Worm (Caenorhabditis elegans) whole organism, L3 larva: Measurements from ENCODE around the gene ZK177.1.

Experiments
- ZK546.5 ChIP-seq: sonication (generic microtip); optimal IDR thresholded peaks from 2 replicates; lab custom pipeline; 2017; ENCODE audit warnings: missing biosample characterization, missing genetic modification characterization
- ceh-16 ChIP-seq: sonication (generic microtip); optimal IDR thresholded peaks from 2 replicates; lab custom pipeline; 2017; ENCODE audit warnings: missing biosample characterization, missing genetic modification characterization
- ceh-28 ChIP-seq: fragments of 150-350 bp; optimal IDR thresholded peaks from 2 replicates; lab custom pipeline; 2014; ENCODE audit warnings: missing biosample characterization, missing genetic modification reagents, missing genetic modification characterization
- daf-12 ChIP-seq: fragments of 150-350 bp; optimal IDR thresholded peaks from 2 replicates; lab custom pipeline; 2014; ENCODE audit warnings: missing biosample characterization, missing genetic modification reagents, missing genetic modification characterization
- egl-27 ChIP-seq: sonication (generic microtip); optimal IDR thresholded peaks from 4 replicates; lab custom pipeline; 2017; ENCODE audit warnings: missing biosample characterization, missing genetic modification reagents, missing genetic modification characterization
- elt-1 ChIP-seq: fragments of 150-350 bp; optimal IDR thresholded peaks from 2 replicates; lab custom pipeline; 2014; ENCODE audit warnings: missing biosample characterization, missing genetic modification characterization
- eor-1 ChIP-seq, 2 experiments: fragments of 150-350 bp; optimal IDR thresholded peaks; 2 replicates each; lab custom pipeline; 2014 to 2018; ENCODE audit warnings: missing biosample characterization in 2 of 2, missing genetic modification characterization in 2 of 2
- fkh-2 ChIP-seq: fragments of 150-350 bp; optimal IDR thresholded peaks from 2 replicates; lab custom pipeline; 2014; ENCODE audit warnings: missing biosample characterization, missing genetic modification reagents, missing genetic modification characterization
- fos-1 ChIP-seq: fragments of 150-350 bp; optimal IDR thresholded peaks from 2 replicates; lab custom pipeline; 2014; ENCODE audit warnings: missing biosample characterization, missing genetic modification characterization
- lsy-12 ChIP-seq: sonication (generic microtip); optimal IDR thresholded peaks from 2 replicates; lab custom pipeline; 2016; ENCODE audit warnings: mild to moderate bottlenecking, missing genetic modification characterization, missing compliant biosample characterization
- mdl-1 ChIP-seq: fragments of 150-350 bp; optimal IDR thresholded peaks from 2 replicates; lab custom pipeline; 2014; ENCODE audit warnings: missing biosample characterization, missing genetic modification characterization
- nfya-1 ChIP-seq: sonication (generic microtip); optimal IDR thresholded peaks from 2 replicates; lab custom pipeline; 2017; ENCODE audit warnings: missing genetic modification characterization, mild to moderate bottlenecking, missing compliant biosample characterization, antibody characterized with exemption, moderate library complexity; ENCODE audit not compliant: insufficient read depth
- nhr-12 ChIP-seq: fragments of 150-350 bp; optimal IDR thresholded peaks from 2 replicates; lab custom pipeline; 2014; ENCODE audit warnings: missing biosample characterization, missing genetic modification characterization
- nhr-23 ChIP-seq: fragments of 150-350 bp; optimal IDR thresholded peaks from 2 replicates; lab custom pipeline; 2014; ENCODE audit warnings: missing biosample characterization, missing genetic modification reagents, missing genetic modification characterization
- nhr-25 ChIP-seq: sonication (generic microtip); optimal IDR thresholded peaks from 2 replicates; lab custom pipeline; 2017; ENCODE audit warnings: missing biosample characterization, missing genetic modification characterization
- nhr-28 ChIP-seq: fragments of 150-350 bp; optimal IDR thresholded peaks from 2 replicates; lab custom pipeline; 2014; ENCODE audit warnings: missing biosample characterization, missing genetic modification characterization
- nhr-43 ChIP-seq: sonication (generic microtip); optimal IDR thresholded peaks from 2 replicates; lab custom pipeline; 2016; ENCODE audit warnings: mild to moderate bottlenecking, missing genetic modification characterization, missing compliant biosample characterization; ENCODE audit not compliant: poor library complexity, severe bottlenecking
- pha-4 ChIP-seq: fragments of 150-350 bp; optimal IDR thresholded peaks from 2 replicates; lab custom pipeline; 2014; ENCODE audit warnings: missing biosample characterization, missing genetic modification reagents, missing genetic modification characterization
- pqm-1 ChIP-seq: fragments of 150-350 bp; optimal IDR thresholded peaks from 2 replicates; lab custom pipeline; 2017; ENCODE audit warnings: missing biosample characterization, missing genetic modification characterization, inconsistent platforms
- skn-1 ChIP-seq: fragments of 150-350 bp; optimal IDR thresholded peaks from 2 replicates; lab custom pipeline; 2014; ENCODE audit warnings: missing biosample characterization, missing genetic modification characterization
- snpc-4 ChIP-seq: fragments of 150-350 bp; optimal IDR thresholded peaks from 2 replicates; lab custom pipeline; 2014; ENCODE audit warnings: missing biosample characterization, missing genetic modification characterization

ZK177.1 gene

DNA sequence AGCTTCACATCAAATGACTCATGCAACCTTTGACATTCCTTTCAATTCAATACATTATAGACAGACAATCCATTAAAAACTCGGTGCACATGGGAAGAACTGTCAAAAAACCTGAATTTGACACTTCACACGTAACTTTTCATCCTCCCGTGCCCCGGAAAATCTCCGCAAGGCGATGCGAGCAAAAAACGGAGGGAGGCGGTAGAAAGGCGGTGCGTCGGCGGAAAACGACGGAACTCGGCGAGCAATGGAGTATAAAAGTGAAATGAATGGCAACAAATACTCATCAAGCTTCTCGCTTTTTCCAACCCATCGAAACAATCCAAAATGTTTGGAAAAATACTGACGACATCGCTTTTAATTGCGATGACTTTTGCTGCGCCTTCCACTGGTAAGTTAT is 50.1 kb downstream of the ZK177.1 start, which contains the start of gene T25E4.1:
T25E4.1 (plus strand) TSS at position 301 of the 400 bp plus-strand sequence.
- TF ChIP-seq lsy-12 (tag; lab: Kevin White, UChicago) (no peak), nfya-1 (tag; lab: Kevin White, UChicago) (no peak), ceh-28 (tag; lab: Kevin White, UChicago) (no peak), fkh-2 (tag; lab: Kevin White, UChicago) (no peak)

- TF ChIP-seq nhr-43 (tag; lab: Kevin White, UChicago) (no peak), nhr-23 (tag; lab: Kevin White, UChicago) (no peak), pqm-1 (tag; lab: Kevin White, UChicago) (no peak), ceh-16 (no peak), nfya-1 (tag; lab: Kevin White, UChicago) (no peak), skn-1 (tag; lab: Kevin White, UChicago) (no peak), ZK546.5 (no peak), mdl-1 (tag; lab: Kevin White, UChicago) (no peak), nhr-28 (tag; lab: Kevin White, UChicago) (no peak), nhr-25 (tag; lab: Kevin White, UChicago) (no peak), elt-1 (tag; lab: Kevin White, UChicago) (no peak), eor-1 (tag; optimal IDR thresholded peaks at IDR 0.05; lab: Kevin White, UChicago) (no peak), snpc-4 (tag; lab: Kevin White, UChicago) (no peak), fos-1 (tag; lab: Kevin White, UChicago) (no peak), nhr-12 (tag; lab: Kevin White, UChicago) (no peak), egl-27 (tag; lab: Kevin White, UChicago) (no peak)
- TF ChIP-seq, all 47 proteins: peak for 0
Measured at ce11 chrII:5578714-5579113, 50.8 kb downstream of the ZK177.1 start.

- TF ChIP-seq daf-12 = no peak
- TF ChIP-seq pha-4 (tag; lab: Kevin White, UChicago) = peak; percentile 58
Measured at ce11 chrII:5579236-5579635, 51.3 kb downstream of the ZK177.1 start.
